Fruit fly (Drosophila melanogaster): ENCODE measurements around the gene MagR.

The MagR gene

dm6 chrX:15760447-15761297 lies 26.6 kb downstream of the MagR start, which contains the start of the genes Graf and mRpL3 (continued):
- TF ChIP-seq CG30431 (GFP tag; optimal IDR thresholded peaks at IDR 0.05): no peak
- no peak for TF ChIP-seq CG10462 (GFP tag; optimal IDR thresholded peaks at IDR 0.05)
- TF ChIP-seq Elba2 (GFP tag; optimal IDR thresholded peaks at IDR 0.05): no peak
- no peak for TF ChIP-seq oc (tag; optimal IDR thresholded peaks at IDR 0.05)
- no peak for TF ChIP-seq CG18764 (GFP tag; optimal IDR thresholded peaks at IDR 0.05)
- TF ChIP-seq CG15601 (tag; optimal IDR thresholded peaks at IDR 0.05): no peak
- TF ChIP-seq CHES-1-like (GFP tag; optimal IDR thresholded peaks at IDR 0.05): peak; percentile 20
- TF ChIP-seq fd64A (GFP tag; optimal IDR thresholded peaks at IDR 0.05): no peak
- TF ChIP-seq Aef1 (GFP tag; IDR thresholded peaks at IDR 0.05): no peak
- TF ChIP-seq CG8478 (optimal IDR thresholded peaks at IDR 0.05): no peak
- no peak for TF ChIP-seq grau (tag; optimal IDR thresholded peaks at IDR 0.05)
- TF ChIP-seq br (optimal IDR thresholded peaks at IDR 0.05): no peak
- TF ChIP-seq hb (GFP tag; IDR thresholded peaks at IDR 0.05; ENCODE audit: partially characterized antibody): peak; percentile 93
- no peak for TF ChIP-seq repo (GFP tag; optimal IDR thresholded peaks at IDR 0.05)
- TF ChIP-seq CG14667 (GFP tag; IDR thresholded peaks at IDR 0.05): no peak
- no peak for TF ChIP-seq CG18619 (GFP tag; optimal IDR thresholded peaks at IDR 0.05)
- no peak for TF ChIP-seq CG10147 (GFP tag; optimal IDR thresholded peaks at IDR 0.05)
- TF ChIP-seq Ssrp (tag; optimal IDR thresholded peaks at IDR 0.05): no peak
- TF ChIP-seq Bgb (GFP tag; IDR thresholded peaks at IDR 0.05; ENCODE audit: partially characterized antibody): peak; percentile 93
- TF ChIP-seq CG17186 (GFP tag; optimal IDR thresholded peaks at IDR 0.05): peak; percentile 99
- TF ChIP-seq nerfin-1 (tag; optimal IDR thresholded peaks at IDR 0.05): no peak
- no peak for TF ChIP-seq CG7839 (tag; optimal IDR thresholded peaks at IDR 0.05)
- TF ChIP-seq Six4 (GFP tag; optimal IDR thresholded peaks at IDR 0.05): no peak
- no peak for TF ChIP-seq slbo (GFP tag; IDR thresholded peaks at IDR 0.05)
- TF ChIP-seq Hsf (GFP tag; optimal IDR thresholded peaks at IDR 0.05): peak; percentile 20
- TF ChIP-seq CG16813 (GFP tag; IDR thresholded peaks at IDR 0.05; ENCODE audit: partially characterized antibody): peak; percentile 92
- TF ChIP-seq Dref (GFP tag; IDR thresholded peaks at IDR 0.05): peak; percentile 93
- TF ChIP-seq CG3838 (GFP tag; optimal IDR thresholded peaks at IDR 0.05): no peak
- no peak for TF ChIP-seq CG2889 (GFP tag; IDR thresholded peaks at IDR 0.05)
- TF ChIP-seq fd102C (GFP tag; optimal IDR thresholded peaks at IDR 0.05): no peak
- TF ChIP-seq CG9437 (GFP tag; optimal IDR thresholded peaks at IDR 0.05): no peak
- no peak for TF ChIP-seq ap (GFP tag; IDR thresholded peaks at IDR 0.05)
- no peak for TF ChIP-seq CG17328 (GFP tag; IDR thresholded peaks at IDR 0.05)
- TF ChIP-seq sc (optimal IDR thresholded peaks at IDR 0.05): no peak
- TF ChIP-seq sc (GFP tag; optimal IDR thresholded peaks at IDR 0.05): no peak
- TF ChIP-seq stwl (tag; optimal IDR thresholded peaks at IDR 0.05): peak; percentile 16
- no peak for TF ChIP-seq Awh (GFP tag; IDR thresholded peaks at IDR 0.05)
- no peak for TF ChIP-seq fru (optimal IDR thresholded peaks at IDR 0.05)
- TF ChIP-seq CG7786 (GFP tag; optimal IDR thresholded peaks at IDR 0.05): no peak

- TF ChIP-seq CG13424 (tag; optimal IDR thresholded peaks at IDR 0.05): no peak
- TF ChIP-seq MESR4 (GFP tag; optimal IDR thresholded peaks at IDR 0.05): peak; percentile 53
- TF ChIP-seq Doc3 (GFP tag; IDR thresholded peaks at IDR 0.05; ENCODE audit: partially characterized antibody): no peak; the same call in 2 of the 3 replicates
- TF ChIP-seq emc (GFP tag; optimal IDR thresholded peaks at IDR 0.05): no peak
- peak; percentile 11; the same call in 1 of the 2 replicates for TF ChIP-seq CG13287 (GFP tag; IDR thresholded peaks at IDR 0.05; ENCODE audit: partially characterized antibody)
- peak; percentile 55; the same call in 3 of the 4 replicates for TF ChIP-seq Dll (GFP tag; IDR thresholded peaks at IDR 0.05; ENCODE audit: partially characterized antibody)
- TF ChIP-seq CG10543 (GFP tag; optimal IDR thresholded peaks at IDR 0.05): no peak
- 0 out of 2 replicates have a peak, but pooled peaks have one; percentile 4 for TF ChIP-seq inv (GFP tag; IDR thresholded peaks at IDR 0.05; ENCODE audit: partially characterized antibody)
- no peak for TF ChIP-seq aop (GFP tag; IDR thresholded peaks at IDR 0.05)
- TF ChIP-seq MBD-R2 (GFP tag; IDR thresholded peaks at IDR 0.05): peak; percentile 46
- TF ChIP-seq CG3407 (GFP tag; optimal IDR thresholded peaks at IDR 0.05): no peak
- no peak for TF ChIP-seq CG1832 (GFP tag; optimal IDR thresholded peaks at IDR 0.05)
- TF ChIP-seq Pdp1 (GFP tag; optimal IDR thresholded peaks at IDR 0.05): peak in 1 of 2 experiments; percentile 87
These were observed 27.2 kb downstream of the MagR start for dm6 chrX:15761298-15761640.

Measured in whole organism, embryonic.